Fruit fly (Drosophila melanogaster) whole organism, embryonic: ENCODE measurements around the gene CG10866.

Experiments used
- Atf3 ChIP-seq: fragments of 200-800 bp; sonication (Bioruptor generic); optimal IDR thresholded peaks from 3 replicates; lab custom pipeline; 2016; ENCODE audit warnings: missing biosample characterization, missing genetic modification characterization
- BEAF-32 ChIP-seq: fragments of 200-800 bp; sonication (Bioruptor generic); optimal IDR thresholded peaks from 3 replicates; lab custom pipeline; 2017; ENCODE audit warnings: missing biosample characterization, missing genetic modification characterization, mild to moderate bottlenecking, moderate library complexity, missing genetic modification reagents
- Blimp-1 ChIP-seq: fragments of 200-800 bp; sonication (Bioruptor generic); optimal IDR thresholded peaks from 3 replicates; lab custom pipeline; 2018; ENCODE audit warnings: missing biosample characterization, missing genetic modification characterization, mild to moderate bottlenecking, moderate library complexity, missing genetic modification reagents
- BtbVII ChIP-seq: fragments of 200-800 bp; sonication (Bioruptor generic); optimal IDR thresholded peaks from 3 replicates; lab custom pipeline; 2017; ENCODE audit warnings: missing biosample characterization, mild to moderate bottlenecking, missing genetic modification characterization
- CG12659 ChIP-seq: fragments of 200-800 bp; sonication (Bioruptor generic); optimal IDR thresholded peaks from 3 replicates; lab custom pipeline; 2017; ENCODE audit warnings: mild to moderate bottlenecking, missing biosample characterization, missing genetic modification reagents, missing genetic modification characterization
- CG13624 ChIP-seq: fragments of 200-800 bp; sonication (Bioruptor generic); optimal IDR thresholded peaks from 2 replicates; lab custom pipeline; 2016; ENCODE audit warnings: missing biosample characterization, missing genetic modification characterization
- CG13775 ChIP-seq: fragments of 200-800 bp; sonication (Bioruptor generic); optimal IDR thresholded peaks from 3 replicates; lab custom pipeline; 2017; ENCODE audit warnings: missing biosample characterization, mild to moderate bottlenecking, missing genetic modification characterization
- CG15514 ChIP-seq: fragments of 200-800 bp; sonication (Bioruptor generic); optimal IDR thresholded peaks from 3 replicates; lab custom pipeline; 2017; ENCODE audit warnings: missing biosample characterization, missing genetic modification characterization, mild to moderate bottlenecking, moderate library complexity, missing genetic modification reagents
- CG16813 ChIP-seq: fragments of 200-800 bp; sonication (Bioruptor generic); IDR thresholded peaks from 3 replicates; pipeline ENCODE4 v1.3.6; 2022; ENCODE audit warnings: missing biosample characterization, missing genetic modification characterization; ENCODE audit not compliant: partially characterized antibody
- CG18476 ChIP-seq: fragments of 200-800 bp; sonication (Bioruptor generic); optimal IDR thresholded peaks from 2 replicates; lab custom pipeline; 2016; ENCODE audit warnings: missing biosample characterization, mild to moderate bottlenecking, missing genetic modification characterization
- CG18764 ChIP-seq: fragments of 200-800 bp; sonication (Bioruptor generic); optimal IDR thresholded peaks from 3 replicates; lab custom pipeline; 2016; ENCODE audit warnings: missing biosample characterization, missing genetic modification characterization
- CG4282 ChIP-seq: fragments of 200-800 bp; sonication (Bioruptor generic); optimal IDR thresholded peaks from 2 replicates; lab custom pipeline; 2016; ENCODE audit warnings: missing biosample characterization, missing genetic modification characterization
- CG4820 ChIP-seq: fragments of 200-800 bp; sonication (Bioruptor generic); optimal IDR thresholded peaks from 3 replicates; lab custom pipeline; 2016; ENCODE audit warnings: missing biosample characterization, missing genetic modification characterization
- CG7745 ChIP-seq: fragments of 200-800 bp; sonication (Bioruptor generic); optimal IDR thresholded peaks from 2 replicates; lab custom pipeline; 2018; ENCODE audit warnings: missing biosample characterization, mild to moderate bottlenecking, missing genetic modification characterization, moderate library complexity
- CG7839 ChIP-seq: fragments of 200-800 bp; sonication (Bioruptor generic); optimal IDR thresholded peaks from 3 replicates; lab custom pipeline; 2018; ENCODE audit warnings: missing biosample characterization, mild to moderate bottlenecking, missing genetic modification characterization, moderate library complexity
- Camta ChIP-seq: fragments of 200-800 bp; sonication (Bioruptor generic); optimal IDR thresholded peaks from 2 replicates; lab custom pipeline; 2016; ENCODE audit warnings: missing biosample characterization, missing genetic modification characterization
- D19A ChIP-seq: fragments of 200-800 bp; optimal IDR thresholded peaks from 3 replicates; lab custom pipeline; 2019; ENCODE audit warnings: missing biosample characterization, mild to moderate bottlenecking, missing genetic modification characterization, moderate library complexity
- Dfd ChIP-seq, 2 experiments: fragments of >200 bp; optimal IDR thresholded peaks; 2 replicates each; lab custom pipeline; 2017; ENCODE audit warnings: missing biosample characterization in 2 of 2, missing genetic modification characterization in 2 of 2
- Dip3 ChIP-seq: fragments of 200-800 bp; sonication (Bioruptor generic); optimal IDR thresholded peaks from 3 replicates; lab custom pipeline; 2016; ENCODE audit warnings: missing biosample characterization, missing genetic modification characterization
- Drgx ChIP-seq: fragments of 200-800 bp; sonication (Bioruptor generic); IDR thresholded peaks from 2 replicates; pipeline ENCODE4 v1.3.6; 2022; ENCODE audit warnings: missing biosample characterization, missing genetic modification characterization
- E2f1 ChIP-seq: fragments of 200-800 bp; sonication (Bioruptor generic); IDR thresholded peaks from 2 replicates; pipeline ENCODE4 v1.3.6; 2022; ENCODE audit warnings: missing biosample characterization, missing genetic modification characterization
- HLH3B ChIP-seq: fragments of 200-800 bp; sonication (Bioruptor generic); IDR thresholded peaks from 2 replicates; pipeline ENCODE4 v1.3.6; 2022; ENCODE audit warnings: missing biosample characterization, missing genetic modification characterization
- HLHmδ ChIP-seq: fragments of 200-800 bp; sonication (Bioruptor generic); optimal IDR thresholded peaks from 2 replicates; lab custom pipeline; 2018; ENCODE audit warnings: missing biosample characterization, mild to moderate bottlenecking, missing genetic modification characterization, moderate library complexity
- Hr51 ChIP-seq, 2 experiments: fragments of 200-800 bp; sonication (Bioruptor generic); optimal IDR thresholded peaks; 2 replicates in 1 of 2; 3 replicates in 1 of 2; lab custom pipeline; 2016 to 2018; ENCODE audit warnings: missing biosample characterization in 2 of 2, missing genetic modification characterization in 2 of 2, mild to moderate bottlenecking in 1 of 2, moderate library complexity in 1 of 2
- Lim3 ChIP-seq: fragments of 200-800 bp; sonication (Bioruptor generic); IDR thresholded peaks from 2 replicates; pipeline ENCODE4 v1.3.6; 2022; ENCODE audit warnings: missing biosample characterization, missing genetic modification characterization
- Mrtf ChIP-seq: fragments of 200-800 bp; sonication (Bioruptor generic); IDR thresholded peaks from 3 replicates; pipeline ENCODE4 v1.3.6; 2022; ENCODE audit warnings: missing biosample characterization, missing genetic modification characterization
- Myb ChIP-seq: fragments of 200-800 bp; sonication (Bioruptor generic); optimal IDR thresholded peaks from 2 replicates; lab custom pipeline; 2016; ENCODE audit warnings: missing biosample characterization, missing genetic modification characterization
- NK7.1 ChIP-seq: fragments of 200-800 bp; sonication (Bioruptor generic); optimal IDR thresholded peaks from 3 replicates; lab custom pipeline; 2016; ENCODE audit warnings: missing biosample characterization, missing genetic modification characterization
- Neu2 ChIP-seq: fragments of 200-800 bp; sonication (Bioruptor generic); optimal IDR thresholded peaks from 3 replicates; lab custom pipeline; 2016; ENCODE audit warnings: missing biosample characterization, missing genetic modification characterization, borderline replicate concordance
- Six4 ChIP-seq: fragments of 200-800 bp; sonication (Bioruptor generic); optimal IDR thresholded peaks from 2 replicates; lab custom pipeline; 2016; ENCODE audit warnings: missing biosample characterization, missing genetic modification characterization
- Sox100B ChIP-seq: fragments of 200-800 bp; sonication (Bioruptor generic); optimal IDR thresholded peaks from 3 replicates; lab custom pipeline; 2018; ENCODE audit warnings: missing biosample characterization, mild to moderate bottlenecking, missing genetic modification characterization
- Spps ChIP-seq: fragments of 200-800 bp; sonication (Bioruptor generic); optimal IDR thresholded peaks from 2 replicates; lab custom pipeline; 2018; ENCODE audit warnings: missing biosample characterization, mild to moderate bottlenecking, missing genetic modification characterization
- Sry-β ChIP-seq: fragments of 200-800 bp; sonication (Bioruptor generic); optimal IDR thresholded peaks from 2 replicates; lab custom pipeline; 2018; ENCODE audit warnings: missing biosample characterization, mild to moderate bottlenecking, missing genetic modification characterization, moderate library complexity
- YL-1 ChIP-seq: fragments of 200-800 bp; sonication (Bioruptor generic); optimal IDR thresholded peaks from 3 replicates; lab custom pipeline; 2017; ENCODE audit warnings: missing biosample characterization, mild to moderate bottlenecking, missing genetic modification characterization
- aop ChIP-seq: fragments of 200-800 bp; sonication (Bioruptor generic); IDR thresholded peaks from 2 replicates; pipeline ENCODE4 v1.3.6; 2022; ENCODE audit warnings: missing biosample characterization, missing genetic modification characterization
- danr ChIP-seq: fragments of 200-800 bp; sonication (Bioruptor generic); IDR thresholded peaks from 2 replicates; pipeline ENCODE4 v1.3.6; 2022; ENCODE audit warnings: missing biosample characterization, missing genetic modification characterization
- ems ChIP-seq: fragments of 200-800 bp; sonication (Bioruptor generic); optimal IDR thresholded peaks from 3 replicates; lab custom pipeline; 2016; ENCODE audit warnings: missing biosample characterization, missing genetic modification characterization
- esg ChIP-seq: fragments of 200-800 bp; sonication (Bioruptor generic); conservative IDR thresholded peaks from 2 replicates; pipeline ENCODE4 v1.3.6; 2022; ENCODE audit warnings: missing biosample characterization, missing genetic modification characterization
- eyg ChIP-seq: fragments of 200-800 bp; sonication (Bioruptor generic); optimal IDR thresholded peaks from 3 replicates; lab custom pipeline; 2016; ENCODE audit warnings: missing biosample characterization, missing genetic modification characterization
- fd96Cb ChIP-seq: fragments of 200-800 bp; sonication (Bioruptor generic); optimal IDR thresholded peaks from 2 replicates; lab custom pipeline; 2018; ENCODE audit warnings: missing biosample characterization, mild to moderate bottlenecking, missing genetic modification characterization, moderate library complexity
- fru ChIP-seq: fragments of >200 bp; optimal IDR thresholded peaks from 2 replicates; lab custom pipeline; 2017
- h ChIP-seq: fragments of >200 bp; optimal IDR thresholded peaks from 2 replicates; lab custom pipeline; 2017
- lab ChIP-seq: fragments of 200-800 bp; sonication (Bioruptor generic); optimal IDR thresholded peaks from 3 replicates; lab custom pipeline; 2017; ENCODE audit warnings: missing biosample characterization, missing genetic modification characterization, mild to moderate bottlenecking, moderate library complexity, missing genetic modification reagents
- nau ChIP-seq: fragments of 200-800 bp; sonication (Bioruptor generic); optimal IDR thresholded peaks from 3 replicates; lab custom pipeline; 2017; ENCODE audit warnings: missing biosample characterization, mild to moderate bottlenecking, missing genetic modification characterization, missing genetic modification reagents
- peb ChIP-seq: fragments of 200-800 bp; sonication (Bioruptor generic); IDR thresholded peaks from 2 replicates; pipeline ENCODE4 v1.3.6; 2022; ENCODE audit warnings: missing biosample characterization, missing genetic modification characterization
- sd ChIP-seq: fragments of 200-800 bp; sonication (Bioruptor generic); optimal IDR thresholded peaks from 3 replicates; lab custom pipeline; 2018; ENCODE audit warnings: missing biosample characterization, mild to moderate bottlenecking, missing genetic modification characterization, moderate library complexity
- sima ChIP-seq: fragments of 200-800 bp; sonication (Bioruptor generic); optimal IDR thresholded peaks from 2 replicates; lab custom pipeline; 2016; ENCODE audit warnings: missing biosample characterization, missing genetic modification characterization
- sna ChIP-seq: fragments of 200-800 bp; sonication (Bioruptor generic); IDR thresholded peaks from 2 replicates; pipeline ENCODE4 v1.3.6; 2022; ENCODE audit warnings: missing biosample characterization, missing genetic modification characterization; ENCODE audit not compliant: partially characterized antibody
- stwl ChIP-seq: fragments of 200-800 bp; sonication (Bioruptor generic); optimal IDR thresholded peaks from 3 replicates; lab custom pipeline; 2018; ENCODE audit warnings: missing biosample characterization, mild to moderate bottlenecking, missing genetic modification characterization, moderate library complexity
- tll ChIP-seq, 2 experiments: fragments of 200-800 bp in 1 of 2; fragments of >200 bp in 1 of 2; sonication (Bioruptor generic) in 1 of 2; optimal IDR thresholded peaks; 2 replicates each; lab custom pipeline; 2017 to 2019; ENCODE audit warnings: missing biosample characterization in 2 of 2, missing genetic modification characterization in 2 of 2, mild to moderate bottlenecking in 1 of 2, moderate library complexity in 1 of 2
- vfl ChIP-seq: fragments of 200-800 bp; sonication (Bioruptor generic); optimal IDR thresholded peaks from 2 replicates; lab custom pipeline; 2016; ENCODE audit warnings: missing biosample characterization, missing genetic modification characterization

Gene CG10866

DNA sequence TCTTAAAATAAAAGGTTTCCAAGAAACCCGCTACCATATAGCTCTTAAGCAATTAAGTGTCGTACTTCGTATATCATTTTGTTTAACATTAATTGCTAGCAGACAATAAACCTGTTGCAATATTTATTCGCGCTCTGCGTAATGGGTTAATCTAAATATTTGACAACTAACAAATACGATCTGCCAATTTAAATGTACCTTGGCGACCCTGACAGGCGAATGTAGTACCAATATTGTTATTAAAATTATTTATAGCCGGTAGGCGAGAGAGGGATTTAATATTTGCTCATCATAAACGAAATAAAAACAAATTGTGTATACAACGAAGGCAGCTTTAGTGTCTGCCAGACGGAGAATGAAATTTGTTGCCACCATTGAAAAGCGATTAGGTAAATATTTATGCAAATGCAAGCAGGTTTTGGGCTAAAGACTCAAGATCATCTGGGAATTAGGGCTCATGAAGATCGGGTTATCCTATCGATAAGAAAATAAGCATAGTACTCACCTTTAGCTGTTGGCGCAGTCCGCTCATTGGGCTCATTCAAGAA lies 5.0 kb downstream of the CG10866 start (continued):
- TF ChIP-seq HLHmδ (GFP tag; lab: Kevin White, UChicago) (no peak), lab (GFP tag; lab: Kevin White, UChicago) (peak; percentile 81), sima (GFP tag; lab: Kevin White, UChicago) (no peak), esg (GFP tag; lab: Robert Waterston, UW) (no peak), Myb (GFP tag; lab: Kevin White, UChicago) (no peak), CG15514 (GFP tag; lab: Kevin White, UChicago) (peak; percentile 64), CG16813 (GFP tag; lab: Robert Waterston, UW) (no peak), CG7839 (peak; percentile 22), Camta (no peak), Lim3 (no peak), aop (GFP tag; lab: Robert Waterston, UW) (no peak), Neu2 (GFP tag; lab: Kevin White, UChicago) (no peak), HLH3B (GFP tag; lab: Robert Waterston, UW) (no peak), Dfd (GFP tag; optimal IDR thresholded peaks at IDR 0.05; lab: Kevin White, UChicago) (no peak), Sry-β (GFP tag; lab: Kevin White, UChicago) (no peak), fd96Cb (no peak), Mrtf (GFP tag; lab: Robert Waterston, UW) (no peak), vfl (GFP tag; lab: Kevin White, UChicago) (no peak), Six4 (GFP tag; lab: Kevin White, UChicago) (no peak), sna (GFP tag; lab: Robert Waterston, UW) (no peak), CG18764 (GFP tag; lab: Kevin White, UChicago) (no peak), eyg (GFP tag; lab: Kevin White, UChicago) (no peak), h (lab: Kevin White, UChicago) (no peak), BEAF-32 (GFP tag; lab: Kevin White, UChicago) (no peak), CG13775 (no peak), Hr51 (GFP tag; optimal IDR thresholded peaks at IDR 0.05; lab: Kevin White, UChicago) (no peak), NK7.1 (GFP tag; lab: Kevin White, UChicago) (no peak), ems (GFP tag; lab: Kevin White, UChicago) (no peak), stwl (no peak), Blimp-1 (GFP tag; lab: Kevin White, UChicago) (no peak), BtbVII (GFP tag; lab: Kevin White, UChicago) (peak; percentile 54), CG18476 (peak; percentile 47), Sox100B (GFP tag; lab: Kevin White, UChicago) (peak; percentile 12), nau (GFP tag; lab: Kevin White, UChicago) (no peak), fru (no peak), CG13624 (GFP tag; lab: Kevin White, UChicago) (no peak), peb (GFP tag; lab: Robert Waterston, UW) (no peak), CG12659 (GFP tag; lab: Kevin White, UChicago) (peak; percentile 32), D19A (tag; lab: Kevin White, UChicago) (no peak), Spps (tag; lab: Kevin White, UChicago) (no peak), Dip3 (GFP tag; lab: Kevin White, UChicago) (no peak), Drgx (no peak), danr (no peak), E2f1 (GFP tag; lab: Robert Waterston, UW) (no peak), YL-1 (GFP tag; lab: Kevin White, UChicago) (no peak), tll (GFP tag; optimal IDR thresholded peaks at IDR 0.05; lab: Kevin White, UChicago) (no peak), CG4820 (GFP tag; lab: Kevin White, UChicago) (no peak), CG4282 (GFP tag; lab: Kevin White, UChicago) (no peak), CG7745 (no peak), Atf3 (GFP tag; lab: Kevin White, UChicago) (no peak), sd (tag; lab: Kevin White, UChicago) (peak; percentile 43)
